Fruit fly (Drosophila melanogaster): ENCODE results near the gene CG14636.

CG14636 gene

DNA sequence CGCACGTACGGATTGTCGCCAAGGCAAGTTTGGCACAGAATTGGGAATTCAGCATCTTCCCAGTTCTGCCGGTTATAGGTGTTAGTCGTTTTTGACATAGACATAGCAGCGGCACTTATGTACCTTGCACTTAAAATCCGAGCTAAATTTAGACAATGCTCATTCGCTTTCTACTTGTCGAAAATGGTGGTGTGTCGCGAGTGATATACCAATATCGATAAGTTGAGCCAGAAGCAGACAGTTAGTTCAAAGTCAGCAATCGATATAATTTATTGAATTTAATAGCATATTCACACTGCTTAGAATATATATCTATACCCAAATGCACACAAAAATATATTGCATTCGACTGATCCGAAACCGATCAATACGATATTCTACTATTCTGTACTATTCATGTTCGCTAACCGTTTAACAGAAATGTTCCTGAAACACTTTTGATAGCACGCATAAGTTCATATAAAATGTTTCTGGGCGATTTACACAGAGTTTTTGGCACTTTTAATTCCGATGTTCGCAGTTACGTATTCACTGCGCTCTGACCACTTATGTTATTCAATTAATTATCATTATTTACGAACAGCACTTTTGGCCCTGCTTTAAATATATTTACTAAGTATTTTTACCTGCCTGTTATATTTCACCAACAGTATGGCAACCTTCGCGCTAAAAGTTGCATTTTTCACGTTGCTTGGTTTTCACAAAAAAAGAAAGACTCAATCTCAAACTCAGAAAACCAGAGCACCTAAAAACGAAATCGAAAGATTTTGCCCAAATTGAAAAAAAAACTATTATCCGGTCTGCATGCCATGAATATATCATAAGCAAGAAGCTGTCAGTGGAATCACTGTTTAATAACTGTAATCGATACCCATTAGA, 17.3 kb upstream of the CG14636 start, which contains the start of gene CG14641 (continued):
- TF ChIP-seq Gug (GFP tag; IDR thresholded peaks at IDR 0.05) = no peak
- no peak for TF ChIP-seq Eip75B (GFP tag; optimal IDR thresholded peaks at IDR 0.05)
- no peak for TF ChIP-seq Eip93F (GFP tag; optimal IDR thresholded peaks at IDR 0.05)
- no peak for TF ChIP-seq CG8319 (GFP tag; optimal IDR thresholded peaks at IDR 0.05)
- TF ChIP-seq Smox (GFP tag; optimal IDR thresholded peaks at IDR 0.05) = no peak
- TF ChIP-seq net (GFP tag; optimal IDR thresholded peaks at IDR 0.05) = no peak
- TF ChIP-seq CG32006 (GFP tag; optimal IDR thresholded peaks at IDR 0.05) = peak; percentile 50
- no peak for TF ChIP-seq topi (GFP tag; optimal IDR thresholded peaks at IDR 0.05)

DNA sequence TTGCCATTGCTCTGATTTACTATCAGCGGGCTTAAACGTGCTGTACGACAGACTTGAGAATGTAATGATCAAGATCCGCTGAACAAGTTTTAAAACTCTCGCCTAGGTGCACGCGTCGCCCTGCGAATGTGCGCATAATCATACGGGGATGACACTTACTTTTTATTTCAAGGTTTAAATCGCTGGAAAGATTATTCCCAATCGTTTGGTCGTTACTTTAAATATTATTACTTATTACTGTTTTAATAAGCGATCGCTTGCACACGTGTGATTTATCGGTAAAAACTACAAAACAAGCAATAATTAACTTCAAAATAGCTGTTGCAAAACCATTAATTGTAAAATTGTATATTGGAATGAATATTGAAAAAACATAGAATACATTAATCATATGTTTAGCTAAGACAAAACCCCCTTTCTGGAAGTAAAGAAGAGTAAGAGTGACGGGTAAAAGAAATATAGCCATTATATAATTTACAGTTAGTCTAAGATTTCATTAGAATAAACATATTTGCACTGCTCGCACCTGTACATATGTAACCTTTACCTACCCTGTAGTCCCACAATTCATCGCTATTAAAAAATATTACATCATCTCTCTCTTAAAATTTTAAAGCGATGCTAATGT, 14.1 kb upstream of the CG14636 start, which contains the start of gene DhpD:
Gene DhpD, minus strand, starts transcription at position 102 of the 628 bp plus-strand sequence.
- TF ChIP-seq CG6808 (GFP tag; optimal IDR thresholded peaks at IDR 0.05) (no peak), Met (GFP tag; optimal IDR thresholded peaks at IDR 0.05) (no peak), Ets96B (tag; optimal IDR thresholded peaks at IDR 0.05) (peak; percentile 77), Hr4 (GFP tag; optimal IDR thresholded peaks at IDR 0.05) (peak; percentile 82), Sox14 (GFP tag; optimal IDR thresholded peaks at IDR 0.05) (peak; percentile 85), CG6792 (GFP tag; optimal IDR thresholded peaks at IDR 0.05) (peak; percentile 81), ss (GFP tag; optimal IDR thresholded peaks at IDR 0.05) (no peak), CG3919 (GFP tag; optimal IDR thresholded peaks at IDR 0.05) (peak; percentile 86), CG11902 (GFP tag; optimal IDR thresholded peaks at IDR 0.05) (peak; percentile 56), Eip75B (GFP tag; optimal IDR thresholded peaks at IDR 0.05) (peak; percentile 83), CG8119 (GFP tag; IDR thresholded peaks at IDR 0.05) (peak; percentile 59), Sox102F (GFP tag; optimal IDR thresholded peaks at IDR 0.05) (no peak), CG6854 (GFP tag; optimal IDR thresholded peaks at IDR 0.05) (peak; percentile 74), Sox15 (GFP tag; optimal IDR thresholded peaks at IDR 0.05) (peak; percentile 63), Eip93F (GFP tag; optimal IDR thresholded peaks at IDR 0.05) (peak; percentile 48), CG32006 (GFP tag; optimal IDR thresholded peaks at IDR 0.05) (peak; percentile 74), CG15336 (GFP tag; IDR thresholded peaks at IDR 0.05) (peak; percentile 54), CG1621 (tag; optimal IDR thresholded peaks at IDR 0.05) (peak; percentile 63), dsx (GFP tag; optimal IDR thresholded peaks at IDR 0.05; ENCODE audit: poor library complexity, severe bottlenecking) (peak; percentile 64), spab (GFP tag; optimal IDR thresholded peaks at IDR 0.05) (peak; percentile 33), CG34406 (GFP tag; optimal IDR thresholded peaks at IDR 0.05) (peak; percentile 80), CG4318 (GFP tag; optimal IDR thresholded peaks at IDR 0.05) (no peak), pdm3 (GFP tag; optimal IDR thresholded peaks at IDR 0.05) (peak; percentile 86), CG6276 (GFP tag; optimal IDR thresholded peaks at IDR 0.05) (no peak), esn (GFP tag; optimal IDR thresholded peaks at IDR 0.05) (peak; percentile 89), dac (GFP tag; optimal IDR thresholded peaks at IDR 0.05) (peak; percentile 57), CG10631 (GFP tag; optimal IDR thresholded peaks at IDR 0.05) (peak; percentile 85), CG11762 (GFP tag; optimal IDR thresholded peaks at IDR 0.05; ENCODE audit: insufficient read depth) (peak; percentile 58), Gug (GFP tag; IDR thresholded peaks at IDR 0.05) (peak; percentile 64), Ets21C (GFP tag; optimal IDR thresholded peaks at IDR 0.05) (peak; percentile 74), fkh (GFP tag; optimal IDR thresholded peaks at IDR 0.05) (no peak), CG31627 (GFP tag; optimal IDR thresholded peaks at IDR 0.05) (peak; percentile 88), Lpt (GFP tag; optimal IDR thresholded peaks at IDR 0.05) (peak; percentile 32), lz (GFP tag; optimal IDR thresholded peaks at IDR 0.05) (peak; percentile 86), svp (GFP tag) (peak; percentile 91), CG10669 (GFP tag; optimal IDR thresholded peaks at IDR 0.05) (peak; percentile 83), Eip78C (GFP tag) (peak; percentile 95), achi (GFP tag; optimal IDR thresholded peaks at IDR 0.05) (no peak), salr (GFP tag; optimal IDR thresholded peaks at IDR 0.05) (peak in 1 of 2 experiments; percentile 53), Blimp-1 (GFP tag; optimal IDR thresholded peaks at IDR 0.05) (peak; percentile 55), Hr39 (GFP tag; optimal IDR thresholded peaks at IDR 0.05) (peak; percentile 85), CG3032 (tag; optimal IDR thresholded peaks at IDR 0.05) (peak; percentile 81), net (GFP tag; optimal IDR thresholded peaks at IDR 0.05) (peak; percentile 81)
